Fruit fly (Drosophila melanogaster) whole organism, embryonic: Measurements from ENCODE around the gene tank.

ENCODE experiments used
- Atf3 ChIP-seq: fragments of 200-800 bp; sonication (Bioruptor generic); optimal IDR thresholded peaks from 3 replicates; lab custom pipeline; 2016; ENCODE audit warnings: missing biosample characterization, missing genetic modification characterization
- Blimp-1 ChIP-seq: fragments of 200-800 bp; sonication (Bioruptor generic); optimal IDR thresholded peaks from 3 replicates; lab custom pipeline; 2018; ENCODE audit warnings: missing biosample characterization, missing genetic modification characterization, mild to moderate bottlenecking, moderate library complexity, missing genetic modification reagents
- CG10147 ChIP-seq: fragments of 200-800 bp; sonication (Bioruptor generic); optimal IDR thresholded peaks from 2 replicates; lab custom pipeline; 2019; ENCODE audit warnings: missing biosample characterization, mild to moderate bottlenecking, missing genetic modification characterization, moderate library complexity
- CG10321 ChIP-seq: fragments of 200-800 bp; sonication (Bioruptor generic); IDR thresholded peaks from 2 replicates; pipeline ENCODE4 v1.3.6; 2022; ENCODE audit warnings: missing biosample characterization, missing genetic modification characterization
- CG13123 ChIP-seq: fragments of 200-800 bp; sonication (Bioruptor generic); optimal IDR thresholded peaks from 2 replicates; lab custom pipeline; 2016; ENCODE audit warnings: missing biosample characterization, missing genetic modification characterization
- CG16815 ChIP-seq: fragments of 200-800 bp; sonication (Bioruptor generic); optimal IDR thresholded peaks from 3 replicates; lab custom pipeline; 2017; ENCODE audit warnings: missing biosample characterization, mild to moderate bottlenecking, missing genetic modification characterization
- CG17568 ChIP-seq: fragments of 200-800 bp; sonication (Bioruptor generic); optimal IDR thresholded peaks from 2 replicates; lab custom pipeline; 2018; ENCODE audit warnings: missing biosample characterization, mild to moderate bottlenecking, missing genetic modification characterization, moderate library complexity
- CG31441 ChIP-seq: fragments of 200-800 bp; sonication (Bioruptor generic); IDR thresholded peaks from 2 replicates; pipeline ENCODE4 v1.3.6; 2022; ENCODE audit warnings: missing biosample characterization, missing genetic modification characterization
- CG3838 ChIP-seq: fragments of 200-800 bp; sonication (Bioruptor generic); optimal IDR thresholded peaks from 3 replicates; lab custom pipeline; 2016; ENCODE audit warnings: missing biosample characterization, missing genetic modification characterization
- CG5180 ChIP-seq: fragments of 200-800 bp; sonication (Bioruptor generic); optimal IDR thresholded peaks from 3 replicates; lab custom pipeline; 2017; ENCODE audit warnings: missing biosample characterization, missing genetic modification characterization, mild to moderate bottlenecking, moderate library complexity, missing genetic modification reagents
- CG6689 ChIP-seq: fragments of 200-800 bp; sonication (Bioruptor generic); IDR thresholded peaks from 2 replicates; pipeline ENCODE4 v1.3.6; 2022; ENCODE audit warnings: missing biosample characterization, missing genetic modification characterization
- CG8388 ChIP-seq: fragments of 200-800 bp; sonication (Bioruptor generic); optimal IDR thresholded peaks from 2 replicates; lab custom pipeline; 2019; ENCODE audit warnings: missing biosample characterization, mild to moderate bottlenecking, missing genetic modification characterization, moderate library complexity
- CG8944 ChIP-seq: fragments of 200-800 bp; sonication (Bioruptor generic); optimal IDR thresholded peaks from 3 replicates; lab custom pipeline; 2016; ENCODE audit warnings: missing biosample characterization, missing genetic modification characterization
- D ChIP-seq, 2 experiments: fragments of 200-800 bp in 1 of 2; fragments of >200 bp in 1 of 2; sonication (Bioruptor generic) in 1 of 2; optimal IDR thresholded peaks; 2 replicates in 1 of 2; 3 replicates in 1 of 2; lab custom pipeline; 2017; ENCODE audit warnings: mild to moderate bottlenecking in 1 of 2, missing biosample characterization in 1 of 2, missing genetic modification characterization in 1 of 2, missing genetic modification reagents in 1 of 2
- D19B ChIP-seq: fragments of 200-800 bp; sonication (Bioruptor generic); optimal IDR thresholded peaks from 2 replicates; lab custom pipeline; 2017; ENCODE audit warnings: missing biosample characterization, mild to moderate bottlenecking, missing genetic modification characterization
- Deaf1 ChIP-seq: fragments of 200-800 bp; optimal IDR thresholded peaks from 3 replicates; lab custom pipeline; 2019; ENCODE audit warnings: missing biosample characterization, mild to moderate bottlenecking, missing genetic modification characterization, moderate library complexity
- Dek ChIP-seq: fragments of 200-800 bp; sonication (Bioruptor generic); optimal IDR thresholded peaks from 3 replicates; lab custom pipeline; 2019; ENCODE audit warnings: missing biosample characterization, mild to moderate bottlenecking, missing genetic modification characterization, moderate library complexity
- Dip3 ChIP-seq: fragments of 200-800 bp; sonication (Bioruptor generic); optimal IDR thresholded peaks from 3 replicates; lab custom pipeline; 2016; ENCODE audit warnings: missing biosample characterization, missing genetic modification characterization
- Drgx ChIP-seq: fragments of 200-800 bp; sonication (Bioruptor generic); IDR thresholded peaks from 2 replicates; pipeline ENCODE4 v1.3.6; 2022; ENCODE audit warnings: missing biosample characterization, missing genetic modification characterization
- HHEX ChIP-seq: fragments of 200-800 bp; sonication (Bioruptor generic); optimal IDR thresholded peaks from 3 replicates; lab custom pipeline; 2017; ENCODE audit warnings: missing biosample characterization, mild to moderate bottlenecking, missing genetic modification characterization, missing genetic modification reagents
- Hr3 ChIP-seq: fragments of 200-800 bp; sonication (Bioruptor generic); optimal IDR thresholded peaks from 3 replicates; lab custom pipeline; 2016; ENCODE audit warnings: missing biosample characterization, missing genetic modification characterization
- MTF-1 ChIP-seq: fragments of 200-800 bp; sonication (Bioruptor generic); optimal IDR thresholded peaks from 2 replicates; lab custom pipeline; 2018; ENCODE audit warnings: missing biosample characterization, mild to moderate bottlenecking, missing genetic modification characterization, borderline replicate concordance
- Meics ChIP-seq: fragments of 200-800 bp; sonication (Bioruptor generic); optimal IDR thresholded peaks from 2 replicates; lab custom pipeline; 2017; ENCODE audit warnings: missing biosample characterization, mild to moderate bottlenecking, missing genetic modification characterization
- Rfx ChIP-seq: fragments of 200-800 bp; sonication (Bioruptor generic); IDR thresholded peaks from 2 replicates; pipeline ENCODE4 v1.3.6; 2022; ENCODE audit warnings: missing biosample characterization, missing genetic modification characterization
- Rx ChIP-seq: fragments of 200-800 bp; sonication (Bioruptor generic); IDR thresholded peaks from 2 replicates; pipeline ENCODE4 v1.3.6; 2022; ENCODE audit warnings: missing biosample characterization, missing genetic modification characterization
- Sox102F ChIP-seq: fragments of 200-800 bp; sonication (Bioruptor generic); optimal IDR thresholded peaks from 2 replicates; lab custom pipeline; 2018; ENCODE audit warnings: missing biosample characterization, mild to moderate bottlenecking, missing genetic modification characterization, moderate library complexity
- Sry-δ ChIP-seq: fragments of 200-800 bp; sonication (Bioruptor generic); optimal IDR thresholded peaks from 2 replicates; lab custom pipeline; 2016; ENCODE audit warnings: missing biosample characterization, missing genetic modification characterization
- Tbp ChIP-seq: fragments of >200 bp; optimal IDR thresholded peaks from 2 replicates; lab custom pipeline; 2018; ENCODE audit warnings: missing biosample characterization, missing genetic modification characterization
- al ChIP-seq: fragments of 200-800 bp; sonication (Bioruptor generic); IDR thresholded peaks from 2 replicates; pipeline ENCODE4 v1.3.6; 2022; ENCODE audit warnings: missing biosample characterization, missing genetic modification characterization
- ash1 ChIP-seq: fragments of 200-800 bp; sonication (Bioruptor generic); optimal IDR thresholded peaks from 2 replicates; lab custom pipeline; 2018; ENCODE audit warnings: missing biosample characterization, mild to moderate bottlenecking, missing genetic modification characterization
- ato ChIP-seq: fragments of 200-800 bp; sonication (Bioruptor generic); IDR thresholded peaks from 2 replicates; pipeline ENCODE4 v1.3.6; 2022; ENCODE audit warnings: missing biosample characterization, missing genetic modification characterization; ENCODE audit not compliant: partially characterized antibody
- btn ChIP-seq: fragments of 200-800 bp; sonication (Bioruptor generic); optimal IDR thresholded peaks from 2 replicates; lab custom pipeline; 2016; ENCODE audit warnings: missing biosample characterization, missing genetic modification characterization
- emc ChIP-seq: fragments of 200-800 bp; sonication (Bioruptor generic); optimal IDR thresholded peaks from 2 replicates; lab custom pipeline; 2016; ENCODE audit warnings: missing biosample characterization, missing genetic modification characterization
- eve ChIP-seq, 2 experiments: fragments of >200 bp; optimal IDR thresholded peaks; 2 replicates each; lab custom pipeline; 2017; ENCODE audit warnings: missing biosample characterization in 2 of 2, missing genetic modification characterization in 2 of 2
- gce ChIP-seq: fragments of 200-800 bp; sonication (Bioruptor generic); IDR thresholded peaks from 3 replicates; pipeline ENCODE4 v1.3.6; 2022; ENCODE audit warnings: missing biosample characterization, missing genetic modification characterization
- grau ChIP-seq: fragments of 200-800 bp; optimal IDR thresholded peaks from 3 replicates; lab custom pipeline; 2019; ENCODE audit warnings: missing biosample characterization, mild to moderate bottlenecking, missing genetic modification characterization, moderate library complexity
- odd ChIP-seq: fragments of 200-800 bp; sonication (Bioruptor generic); optimal IDR thresholded peaks from 2 replicates; lab custom pipeline; 2017; ENCODE audit warnings: missing biosample characterization, mild to moderate bottlenecking, missing genetic modification characterization
- psq ChIP-seq: fragments of 200-800 bp; sonication (Bioruptor generic); optimal IDR thresholded peaks from 2 replicates; lab custom pipeline; 2017; ENCODE audit warnings: missing biosample characterization, missing genetic modification characterization
- repo ChIP-seq: fragments of 200-800 bp; sonication (Bioruptor generic); optimal IDR thresholded peaks from 2 replicates; lab custom pipeline; 2016; ENCODE audit warnings: missing biosample characterization, missing genetic modification characterization
- salm ChIP-seq: fragments of 200-800 bp; sonication (Bioruptor generic); optimal IDR thresholded peaks from 2 replicates; lab custom pipeline; 2018; ENCODE audit warnings: missing biosample characterization, mild to moderate bottlenecking, missing genetic modification characterization
- scrt ChIP-seq: fragments of 200-800 bp; sonication (Bioruptor generic); optimal IDR thresholded peaks from 2 replicates; lab custom pipeline; 2018; ENCODE audit warnings: missing biosample characterization, mild to moderate bottlenecking, missing genetic modification characterization, moderate library complexity
- sd ChIP-seq: fragments of 200-800 bp; sonication (Bioruptor generic); optimal IDR thresholded peaks from 3 replicates; lab custom pipeline; 2018; ENCODE audit warnings: missing biosample characterization, mild to moderate bottlenecking, missing genetic modification characterization, moderate library complexity
- slbo ChIP-seq: fragments of 200-800 bp; sonication (Bioruptor generic); IDR thresholded peaks from 2 replicates; pipeline ENCODE4 v1.3.6; 2022; ENCODE audit warnings: missing biosample characterization, missing genetic modification characterization
- tup ChIP-seq: fragments of 200-800 bp; sonication (Bioruptor generic); optimal IDR thresholded peaks from 2 replicates; lab custom pipeline; 2016; ENCODE audit warnings: missing biosample characterization, mild to moderate bottlenecking, missing genetic modification characterization, moderate library complexity
- vnd ChIP-seq: fragments of 200-800 bp; sonication (Bioruptor generic); IDR thresholded peaks from 3 replicates; pipeline ENCODE4 v1.3.6; 2022; ENCODE audit warnings: missing biosample characterization, missing genetic modification characterization; ENCODE audit not compliant: partially characterized antibody
- vvl ChIP-seq: fragments of 200-800 bp; sonication (Bioruptor generic); IDR thresholded peaks from 2 replicates; pipeline ENCODE4 v1.3.6; 2022; ENCODE audit warnings: missing biosample characterization, missing genetic modification characterization
- zf30C ChIP-seq: fragments of 200-800 bp; sonication (Bioruptor generic); optimal IDR thresholded peaks from 3 replicates; lab custom pipeline; 2018; ENCODE audit warnings: missing biosample characterization, mild to moderate bottlenecking, missing genetic modification characterization
- zfh1 ChIP-seq: fragments of 200-800 bp; sonication (Bioruptor generic); IDR thresholded peaks from 3 replicates; pipeline ENCODE4 v1.3.6; 2022; ENCODE audit warnings: missing biosample characterization, missing genetic modification characterization

The tank gene

DNA sequence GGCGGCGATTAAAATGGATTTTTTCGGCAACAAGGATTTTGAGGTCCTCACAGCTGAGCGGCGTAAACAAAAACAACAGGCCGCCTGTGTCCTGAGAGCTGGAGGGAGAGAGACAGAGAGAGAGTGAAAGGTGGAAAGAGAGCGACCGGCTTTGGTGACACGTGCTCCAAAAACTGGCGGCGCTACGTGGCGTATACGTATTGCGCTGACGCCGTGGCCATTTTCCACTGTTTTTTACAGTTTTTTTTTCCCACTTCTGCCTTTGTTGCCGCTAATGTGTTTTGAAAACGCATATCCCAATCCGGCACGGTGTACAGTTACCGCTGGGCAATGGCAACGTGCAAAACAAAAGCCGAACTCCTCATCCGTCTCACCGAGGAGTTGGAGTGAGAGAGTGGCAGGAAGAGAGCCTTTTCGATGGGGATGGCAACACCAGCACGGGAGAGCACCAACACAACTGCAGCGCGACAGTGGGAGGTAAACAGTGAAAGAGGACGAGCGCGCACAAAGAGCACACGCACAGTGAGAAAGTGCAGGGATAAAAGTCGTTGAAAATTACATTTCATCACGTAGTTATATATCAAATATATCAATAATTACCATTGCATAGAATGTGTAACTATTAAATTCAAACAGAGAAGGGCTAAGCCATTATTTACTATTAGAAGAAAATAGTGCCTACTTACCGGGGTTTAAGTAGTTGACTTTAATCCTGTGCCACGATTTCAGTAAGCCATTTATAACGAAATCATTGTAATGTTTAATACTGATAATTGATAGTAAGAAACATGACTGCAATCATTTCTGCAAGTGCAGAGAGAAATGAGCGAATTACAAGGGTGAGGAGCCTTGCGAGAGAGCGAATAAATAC, 17.1 kb downstream of the tank start (continued):
- TF ChIP-seq Meics (GFP tag; lab: Kevin White, UChicago), result no peak
- TF ChIP-seq repo (GFP tag; lab: Kevin White, UChicago), result no peak
- no peak for TF ChIP-seq scrt (GFP tag; lab: Kevin White, UChicago)
- peak; percentile 44 for TF ChIP-seq CG16815 (GFP tag; lab: Kevin White, UChicago)
- no peak for TF ChIP-seq Sry-δ (GFP tag; lab: Kevin White, UChicago)
- TF ChIP-seq Rfx (GFP tag; lab: Robert Waterston, UW), result peak; percentile 17; the same call in 1 of the 2 replicates
- no peak for TF ChIP-seq MTF-1
- no peak for TF ChIP-seq salm (tag; lab: Kevin White, UChicago)
- no peak for TF ChIP-seq emc (GFP tag; lab: Kevin White, UChicago)
- no peak for TF ChIP-seq Deaf1 (tag; lab: Kevin White, UChicago)
- no peak for TF ChIP-seq ato (GFP tag; lab: Robert Waterston, UW)
- TF ChIP-seq Atf3 (GFP tag; lab: Kevin White, UChicago), result no peak
- peak; percentile 52 for TF ChIP-seq Sox102F
- TF ChIP-seq psq (GFP tag; lab: Kevin White, UChicago), result peak; percentile 33
- no peak for TF ChIP-seq CG10321 (GFP tag; lab: Robert Waterston, UW)
- TF ChIP-seq grau (tag; lab: Kevin White, UChicago), result peak; percentile 61
- TF ChIP-seq zfh1 (GFP tag; lab: Robert Waterston, UW), result peak; percentile 54; the same call in 2 of the 3 replicates
- TF ChIP-seq CG31441 (GFP tag; lab: Robert Waterston, UW), result peak; percentile 67; the same call in 1 of the 2 replicates
- TF ChIP-seq CG8944 (GFP tag; lab: Kevin White, UChicago), result no peak
- TF ChIP-seq gce (GFP tag; lab: Robert Waterston, UW), result no peak
- peak; percentile 93 for TF ChIP-seq D (optimal IDR thresholded peaks at IDR 0.05; lab: Kevin White, UChicago)
- peak; percentile 29 for TF ChIP-seq D (GFP tag; optimal IDR thresholded peaks at IDR 0.05; lab: Kevin White, UChicago)
- no peak for TF ChIP-seq Drgx (GFP tag; lab: Robert Waterston, UW)
- no peak; the same call in 1 of the 2 replicates for TF ChIP-seq vvl (GFP tag; lab: Robert Waterston, UW)
- TF ChIP-seq HHEX (GFP tag; lab: Kevin White, UChicago), result peak; percentile 21
- TF ChIP-seq CG8388, result peak; percentile 54
- TF ChIP-seq CG5180 (GFP tag; lab: Kevin White, UChicago), result no peak
- no peak for TF ChIP-seq ash1
- no peak for TF ChIP-seq vnd (GFP tag; lab: Robert Waterston, UW)
- TF ChIP-seq CG13123 (GFP tag; lab: Kevin White, UChicago), result no peak
- peak; percentile 2 for TF ChIP-seq Blimp-1
- TF ChIP-seq Rx (GFP tag; lab: Robert Waterston, UW), result peak; percentile 57
- no peak for TF ChIP-seq CG17568 (GFP tag; lab: Kevin White, UChicago)
- peak; percentile 21 for TF ChIP-seq Dip3 (GFP tag; lab: Kevin White, UChicago)
- no peak for TF ChIP-seq CG3838 (GFP tag; lab: Kevin White, UChicago)
- TF ChIP-seq odd, result no peak
- TF ChIP-seq Dek (tag; lab: Kevin White, UChicago), result no peak
- TF ChIP-seq al (GFP tag; lab: Robert Waterston, UW), result no peak
- no peak for TF ChIP-seq tup
- TF ChIP-seq zf30C, result peak; percentile 93
- no peak for TF ChIP-seq sd (tag; lab: Kevin White, UChicago)
- no peak for TF ChIP-seq Tbp (GFP tag; lab: Kevin White, UChicago)
- peak; percentile 65 for TF ChIP-seq slbo (GFP tag; lab: Robert Waterston, UW)
- no peak for TF ChIP-seq D19B (GFP tag; lab: Kevin White, UChicago)
- TF ChIP-seq CG6689 (GFP tag; lab: Robert Waterston, UW), result peak; percentile 65
- TF ChIP-seq btn (GFP tag; lab: Kevin White, UChicago), result no peak
- TF ChIP-seq eve (GFP tag; optimal IDR thresholded peaks at IDR 0.05; lab: Kevin White, UChicago), result peak in 1 of 2 experiments; percentile 86
- peak; percentile 13 for TF ChIP-seq CG10147 (GFP tag; lab: Kevin White, UChicago)
- TF ChIP-seq Hr3, result peak; percentile 50
